Worm (Caenorhabditis elegans) whole organism, mixed stage, embryonic: ENCODE data around the gene C15H9.9.

Experiments used
- bed-3 ChIP-seq: fragments of 200-800 bp; sonication (Bioruptor generic); optimal IDR thresholded peaks from 3 replicates; lab custom pipeline; 2018; ENCODE audit warnings: mild to moderate bottlenecking, missing genetic modification characterization, moderate library complexity, missing compliant biosample characterization
- blmp-1 ChIP-seq: fragments of 150-350 bp; optimal IDR thresholded peaks from 2 replicates; lab custom pipeline; 2014; ENCODE audit warnings: missing biosample characterization, missing genetic modification characterization
- ceh-39 ChIP-seq: fragments of 150-350 bp; optimal IDR thresholded peaks from 2 replicates; lab custom pipeline; 2014; ENCODE audit warnings: missing biosample characterization, missing genetic modification characterization
- ceh-43 ChIP-seq: fragments of 200-800 bp; sonication (Bioruptor generic); optimal IDR thresholded peaks from 2 replicates; lab custom pipeline; 2018; ENCODE audit warnings: mild to moderate bottlenecking, missing genetic modification characterization, moderate library complexity, missing compliant biosample characterization
- ceh-83 ChIP-seq: fragments of 200-800 bp; sonication (Bioruptor generic); optimal IDR thresholded peaks from 2 replicates; lab custom pipeline; 2018; ENCODE audit warnings: mild to moderate bottlenecking, missing genetic modification characterization, missing compliant biosample characterization
- ces-1 ChIP-seq: fragments of 150-350 bp; optimal IDR thresholded peaks from 2 replicates; lab custom pipeline; 2014; ENCODE audit warnings: missing biosample characterization, missing genetic modification reagents, missing genetic modification characterization
- cnd-1 ChIP-seq: fragments of 200-800 bp; sonication (Bioruptor generic); optimal IDR thresholded peaks from 2 replicates; lab custom pipeline; 2018; ENCODE audit warnings: mild to moderate bottlenecking, missing genetic modification characterization, missing compliant biosample characterization
- elt-1 ChIP-seq: sonication (generic microtip); optimal IDR thresholded peaks from 2 replicates; lab custom pipeline; 2017; ENCODE audit warnings: missing genetic modification characterization, mild to moderate bottlenecking, missing compliant biosample characterization, antibody characterized with exemption, moderate library complexity, borderline replicate concordance; ENCODE audit not compliant: insufficient read depth
- elt-3 ChIP-seq: fragments of 150-350 bp; optimal IDR thresholded peaks from 2 replicates; lab custom pipeline; 2014; ENCODE audit warnings: missing biosample characterization, missing genetic modification characterization
- flh-1 ChIP-seq: fragments of 200-800 bp; sonication (Bioruptor generic); optimal IDR thresholded peaks from 2 replicates; lab custom pipeline; 2018; ENCODE audit warnings: mild to moderate bottlenecking, missing genetic modification characterization, moderate library complexity, missing compliant biosample characterization
- hlh-1 ChIP-seq: fragments of 150-350 bp; optimal IDR thresholded peaks from 2 replicates; lab custom pipeline; 2014; ENCODE audit warnings: missing biosample characterization, missing genetic modification reagents, missing genetic modification characterization
- lin-13 ChIP-seq: fragments of 150-350 bp; optimal IDR thresholded peaks from 2 replicates; lab custom pipeline; 2014; ENCODE audit warnings: missing biosample characterization, missing genetic modification characterization
- lin-32 ChIP-seq: fragments of 200-800 bp; sonication (Bioruptor generic); optimal IDR thresholded peaks from 2 replicates; lab custom pipeline; 2018; ENCODE audit warnings: mild to moderate bottlenecking, missing genetic modification characterization, missing compliant biosample characterization
- lsy-2 ChIP-seq: fragments of 150-350 bp; optimal IDR thresholded peaks from 2 replicates; lab custom pipeline; 2014; ENCODE audit warnings: missing biosample characterization, missing genetic modification characterization
- mab-5 ChIP-seq: fragments of 150-350 bp; optimal IDR thresholded peaks from 2 replicates; lab custom pipeline; 2014; ENCODE audit warnings: missing biosample characterization, missing genetic modification characterization
- mep-1 ChIP-seq: fragments of 150-350 bp; optimal IDR thresholded peaks from 2 replicates; lab custom pipeline; 2017; ENCODE audit warnings: missing biosample characterization, missing genetic modification reagents, missing genetic modification characterization, inconsistent platforms
- mls-2 ChIP-seq: sonication (generic microtip); optimal IDR thresholded peaks from 2 replicates; lab custom pipeline; 2016; ENCODE audit warnings: mild to moderate bottlenecking, missing genetic modification characterization, moderate library complexity, missing compliant biosample characterization
- nhr-12 ChIP-seq: fragments of 150-350 bp; optimal IDR thresholded peaks from 2 replicates; lab custom pipeline; 2014; ENCODE audit warnings: missing biosample characterization, missing genetic modification characterization
- nhr-2 ChIP-seq: fragments of 150-350 bp; optimal IDR thresholded peaks from 2 replicates; lab custom pipeline; 2014; ENCODE audit warnings: missing biosample characterization, missing genetic modification characterization
- nhr-237 ChIP-seq: fragments of 150-350 bp; optimal IDR thresholded peaks from 2 replicates; lab custom pipeline; 2014; ENCODE audit warnings: missing biosample characterization, missing genetic modification characterization
- nhr-28 ChIP-seq: fragments of 150-350 bp; optimal IDR thresholded peaks from 2 replicates; lab custom pipeline; 2014; ENCODE audit warnings: missing biosample characterization, missing genetic modification characterization
- nhr-76 ChIP-seq: sonication (generic microtip); optimal IDR thresholded peaks from 2 replicates; lab custom pipeline; 2017; ENCODE audit warnings: missing biosample characterization, missing genetic modification characterization
- sem-2 ChIP-seq: fragments of 200-800 bp; sonication (Bioruptor generic); optimal IDR thresholded peaks from 2 replicates; lab custom pipeline; 2018; ENCODE audit warnings: mild to moderate bottlenecking, missing genetic modification characterization, missing compliant biosample characterization
- snpc-4 ChIP-seq: fragments of 150-350 bp; optimal IDR thresholded peaks from 2 replicates; lab custom pipeline; 2014; ENCODE audit warnings: missing biosample characterization, missing genetic modification characterization
- sptf-1 ChIP-seq: sonication (generic microtip); optimal IDR thresholded peaks from 2 replicates; lab custom pipeline; 2017; ENCODE audit warnings: mild to moderate bottlenecking, missing genetic modification characterization, moderate library complexity, missing compliant biosample characterization
- tbx-8 ChIP-seq: fragments of 200-800 bp; sonication (Bioruptor generic); optimal IDR thresholded peaks from 2 replicates; lab custom pipeline; 2018; ENCODE audit warnings: mild to moderate bottlenecking, missing genetic modification characterization, moderate library complexity, missing compliant biosample characterization
- unc-120 ChIP-seq: sonication (generic microtip); optimal IDR thresholded peaks from 2 replicates; lab custom pipeline; 2017; ENCODE audit warnings: missing genetic modification characterization, missing compliant biosample characterization; ENCODE audit not compliant: poor library complexity, severe bottlenecking
- unc-62 ChIP-seq: fragments of 150-350 bp; optimal IDR thresholded peaks from 2 replicates; lab custom pipeline; 2014; ENCODE audit warnings: missing biosample characterization, missing genetic modification reagents, missing genetic modification characterization
- zip-8 ChIP-seq: fragments of 150-350 bp; optimal IDR thresholded peaks from 2 replicates; lab custom pipeline; 2014; ENCODE audit warnings: missing biosample characterization, missing genetic modification characterization
- ztf-11 ChIP-seq: fragments of 150-350 bp; optimal IDR thresholded peaks from 2 replicates; lab custom pipeline; 2014; ENCODE audit warnings: missing biosample characterization, missing genetic modification characterization

The C15H9.9 gene

ce11 chrX:6122026-6122425, 6.0 kb downstream of the C15H9.9 start, which contains the start of gene nnt-1:
Gene nnt-1, plus strand, starts transcription at chrX:6122311.
- no peak for TF ChIP-seq tbx-8 (GFP tag; lab: Kevin White, UChicago)
- TF ChIP-seq ceh-43 (GFP tag; lab: Kevin White, UChicago) = no peak
- no peak for TF ChIP-seq lin-13 (tag; lab: Kevin White, UChicago)
- no peak for TF ChIP-seq lin-32
- no peak for TF ChIP-seq nhr-237 (tag; lab: Kevin White, UChicago)
- TF ChIP-seq ceh-39 (tag; lab: Kevin White, UChicago) = no peak
- TF ChIP-seq mab-5 (tag; lab: Kevin White, UChicago) = no peak
- no peak for TF ChIP-seq ceh-83 (GFP tag; lab: Kevin White, UChicago)
- TF ChIP-seq nhr-76 = no peak
- no peak for TF ChIP-seq elt-1 (tag; lab: Kevin White, UChicago)
- no peak for TF ChIP-seq hlh-1 (tag; lab: Kevin White, UChicago)
- no peak for TF ChIP-seq lsy-2 (tag; lab: Kevin White, UChicago)
- no peak for TF ChIP-seq cnd-1 (tag; lab: Kevin White, UChicago)
- no peak for TF ChIP-seq blmp-1 (tag; lab: Kevin White, UChicago)
- TF ChIP-seq unc-62 (GFP tag; lab: Kevin White, UChicago) = no peak
- no peak for TF ChIP-seq flh-1 (GFP tag; lab: Kevin White, UChicago)
- no peak for TF ChIP-seq nhr-28

ce11 chrX:6121279-6121678, 6.8 kb downstream of the C15H9.9 start:
- TF ChIP-seq ces-1 (GFP tag; lab: Kevin White, UChicago) = no peak
- TF ChIP-seq nhr-2 (tag; lab: Kevin White, UChicago) = no peak
- no peak for TF ChIP-seq cnd-1 (tag; lab: Kevin White, UChicago)
- TF ChIP-seq elt-1 (tag; lab: Kevin White, UChicago) = no peak
- no peak for TF ChIP-seq unc-62 (GFP tag; lab: Kevin White, UChicago)
- TF ChIP-seq nhr-12 (tag; lab: Kevin White, UChicago) = no peak
- no peak for TF ChIP-seq blmp-1 (tag; lab: Kevin White, UChicago)
- TF ChIP-seq sptf-1 (tag; lab: Kevin White, UChicago) = no peak
- TF ChIP-seq snpc-4 (tag; lab: Kevin White, UChicago) = no peak
- no peak for TF ChIP-seq elt-3 (tag; lab: Kevin White, UChicago)
- TF ChIP-seq mep-1 (tag; lab: Kevin White, UChicago) = no peak
- TF ChIP-seq mls-2 = no peak
- no peak for TF ChIP-seq lsy-2 (tag; lab: Kevin White, UChicago)
- no peak for TF ChIP-seq flh-1 (GFP tag; lab: Kevin White, UChicago)

ce11 chrX:6118086-6118825, 9.8 kb downstream of the C15H9.9 start, which contains the start of gene C15H9.2:
Gene C15H9.2, plus strand, starts transcription at chrX:6118526.
- TF ChIP-seq lsy-2 (tag; lab: Kevin White, UChicago) (no peak), sem-2 (GFP tag; lab: Kevin White, UChicago) (no peak), nhr-2 (tag; lab: Kevin White, UChicago) (no peak), sptf-1 (tag; lab: Kevin White, UChicago) (no peak), ztf-11 (tag; lab: Kevin White, UChicago) (no peak), flh-1 (GFP tag; lab: Kevin White, UChicago) (no peak), ces-1 (GFP tag; lab: Kevin White, UChicago) (no peak), unc-120 (tag; lab: Kevin White, UChicago) (no peak), nhr-12 (tag; lab: Kevin White, UChicago) (no peak), unc-62 (GFP tag; lab: Kevin White, UChicago) (no peak), nhr-76 (no peak)

ce11 chrX:6115502-6115901, 12.6 kb downstream of the C15H9.9 start, which contains the start of gene C15H9.3:
Gene C15H9.3, plus strand, starts transcription at chrX:6115802.
- no peak for TF ChIP-seq ztf-11 (tag; lab: Kevin White, UChicago)
- no peak for TF ChIP-seq mls-2
- TF ChIP-seq unc-120 (tag; lab: Kevin White, UChicago) = no peak
- no peak for TF ChIP-seq ceh-83 (GFP tag; lab: Kevin White, UChicago)
- no peak for TF ChIP-seq ceh-43 (GFP tag; lab: Kevin White, UChicago)
- no peak for TF ChIP-seq unc-62 (GFP tag; lab: Kevin White, UChicago)
- no peak for TF ChIP-seq cnd-1 (tag; lab: Kevin White, UChicago)
- TF ChIP-seq nhr-2 (tag; lab: Kevin White, UChicago) = no peak
- no peak for TF ChIP-seq nhr-237 (tag; lab: Kevin White, UChicago)
- no peak for TF ChIP-seq flh-1 (GFP tag; lab: Kevin White, UChicago)
- no peak for TF ChIP-seq nhr-76
- no peak for TF ChIP-seq lin-13 (tag; lab: Kevin White, UChicago)
- no peak for TF ChIP-seq sptf-1 (tag; lab: Kevin White, UChicago)
- TF ChIP-seq zip-8 = no peak
- no peak for TF ChIP-seq mep-1 (tag; lab: Kevin White, UChicago)
- TF ChIP-seq elt-3 (tag; lab: Kevin White, UChicago) = no peak
- TF ChIP-seq bed-3 (GFP tag; lab: Kevin White, UChicago) = no peak
- TF ChIP-seq mab-5 (tag; lab: Kevin White, UChicago) = no peak
